Fruit fly (Drosophila melanogaster): ENCODE measurements around the gene CG31360.

- TF ChIP-seq CG17806 (tag; optimal IDR thresholded peaks at IDR 0.05) (no peak), CG8301 (tag; optimal IDR thresholded peaks at IDR 0.05) (no peak), Ets98B (GFP tag; IDR thresholded peaks at IDR 0.05) (no peak), EcR (GFP tag; optimal IDR thresholded peaks at IDR 0.05) (no peak), CG15710 (tag; optimal IDR thresholded peaks at IDR 0.05) (no peak), CG10348 (GFP tag; IDR thresholded peaks at IDR 0.05) (no peak), CG9948 (tag; optimal IDR thresholded peaks at IDR 0.05) (no peak), gl (tag; optimal IDR thresholded peaks at IDR 0.05) (no peak), CG34367 (tag; optimal IDR thresholded peaks at IDR 0.05) (no peak)
These were observed 22.9 kb downstream of the CG31360 start for dm6 chr3R:17707799-17708198.
